Worm (Caenorhabditis elegans): ENCODE results near the gene C34C12.2.

ce11 chrIII:3477375-3477774, 23.8 kb downstream of the C34C12.2 start:
- TF ChIP-seq ces-1 (GFP tag; optimal IDR thresholded peaks at IDR 0.05) (no peak), dve-1 (tag; optimal IDR thresholded peaks at IDR 0.05; ENCODE audit: insufficient read depth) (no peak), hlh-11 (tag; optimal IDR thresholded peaks at IDR 0.05) (no peak), zag-1 (tag; optimal IDR thresholded peaks at IDR 0.05) (no peak), F10B5.3 (tag; optimal IDR thresholded peaks at IDR 0.05) (no peak), R02D3.7 (tag; optimal IDR thresholded peaks at IDR 0.05) (no peak), lin-13 (GFP tag; optimal IDR thresholded peaks at IDR 0.05) (no peak), T20F7.1 (GFP tag; optimal IDR thresholded peaks at IDR 0.05) (no peak), lin-1 (GFP tag; IDR thresholded peaks at IDR 0.05) (no peak), fos-1 (tag; optimal IDR thresholded peaks at IDR 0.05) (no peak), ZK337.2 (GFP tag; IDR thresholded peaks at IDR 0.05) (no peak)
